Worm (Caenorhabditis elegans) whole organism, early embryonic: ENCODE measurements around the gene T14B4.9.

Source experiments
- B0310.2 ChIP-seq: sonication (generic microtip); optimal IDR thresholded peaks from 2 replicates; lab custom pipeline; 2016; ENCODE audit warnings: mild to moderate bottlenecking, missing genetic modification characterization, missing compliant biosample characterization
- F13C5.2 ChIP-seq: sonication (generic microtip); optimal IDR thresholded peaks from 2 replicates; lab custom pipeline; 2017; ENCODE audit warnings: mild to moderate bottlenecking, missing genetic modification characterization, inconsistent platforms, missing compliant biosample characterization
- aly-1 ChIP-seq: sonication (generic microtip); optimal IDR thresholded peaks from 2 replicates; lab custom pipeline; 2016; ENCODE audit warnings: missing genetic modification characterization, missing compliant biosample characterization
- ama-1 ChIP-seq: fragments of 150-350 bp; optimal IDR thresholded peaks from 2 replicates; lab custom pipeline; 2014
- ceh-13 ChIP-seq: fragments of 200-800 bp; sonication (Bioruptor generic); optimal IDR thresholded peaks from 2 replicates; lab custom pipeline; 2018; ENCODE audit warnings: mild to moderate bottlenecking, missing genetic modification characterization, missing compliant biosample characterization
- ceh-36 ChIP-seq: sonication (generic microtip); optimal IDR thresholded peaks from 2 replicates; lab custom pipeline; 2016; ENCODE audit warnings: missing genetic modification characterization, inconsistent platforms, missing compliant biosample characterization
- ets-7 ChIP-seq: sonication (generic microtip); optimal IDR thresholded peaks from 2 replicates; lab custom pipeline; 2016; ENCODE audit warnings: missing genotype, missing genetic modification characterization, missing compliant biosample characterization
- flt-1 ChIP-seq: fragments of 200-800 bp; sonication (Bioruptor generic); IDR thresholded peaks from 2 replicates; pipeline ENCODE4 v1.3.6; 2022; ENCODE audit warnings: missing genetic modification characterization, missing compliant biosample characterization
- hmbx-1 ChIP-seq: sonication (generic microtip); optimal IDR thresholded peaks from 2 replicates; lab custom pipeline; 2016; ENCODE audit warnings: mild to moderate bottlenecking, missing genetic modification characterization, missing compliant biosample characterization
- hmg-4 ChIP-seq: fragments of 200-800 bp; sonication (Bioruptor generic); optimal IDR thresholded peaks from 2 replicates; lab custom pipeline; 2018; ENCODE audit warnings: mild to moderate bottlenecking, missing genetic modification characterization, missing compliant biosample characterization
- hnd-1 ChIP-seq: sonication (generic microtip); optimal IDR thresholded peaks from 2 replicates; lab custom pipeline; 2016; ENCODE audit warnings: missing genetic modification characterization, missing compliant biosample characterization
- pes-1 ChIP-seq: fragments of 200-800 bp; sonication (Bioruptor generic); IDR thresholded peaks from 2 replicates; pipeline ENCODE4 v1.3.6; 2022; ENCODE audit warnings: missing genetic modification reagents, missing genetic modification characterization, missing compliant biosample characterization
- scrt-1 ChIP-seq: fragments of 200-800 bp; sonication (Bioruptor generic); IDR thresholded peaks from 2 replicates; pipeline ENCODE4 v1.3.6; 2022; ENCODE audit warnings: missing genetic modification characterization, missing compliant biosample characterization
- sea-1 ChIP-seq: fragments of 200-800 bp; sonication (Bioruptor generic); conservative IDR thresholded peaks from 2 replicates; pipeline ENCODE4 v1.3.6; 2022; ENCODE audit warnings: missing genetic modification characterization, missing compliant biosample characterization
- tbx-11 ChIP-seq: fragments of 200-800 bp; sonication (Bioruptor generic); IDR thresholded peaks from 2 replicates; pipeline ENCODE4 v1.3.6; 2022; ENCODE audit warnings: missing genetic modification characterization, missing compliant biosample characterization
- tbx-37 ChIP-seq: fragments of 200-800 bp; sonication (Bioruptor generic); conservative IDR thresholded peaks from 2 replicates; pipeline ENCODE4 v1.3.6; 2022; ENCODE audit warnings: missing genetic modification reagents, missing genetic modification characterization, missing compliant biosample characterization
- tra-4 ChIP-seq: sonication (generic microtip); optimal IDR thresholded peaks from 2 replicates; lab custom pipeline; 2017; ENCODE audit warnings: missing genetic modification characterization, missing compliant biosample characterization

The T14B4.9 gene

ce11 chrII:6708980-6709379 is 24.6 kb downstream of the T14B4.9 start:
- TF ChIP-seq ets-7 (tag; lab: Kevin White, UChicago) (no peak), hmbx-1 (tag; lab: Kevin White, UChicago) (no peak), tbx-11 (GFP tag; lab: Robert Waterston, UW) (no peak), aly-1 (no peak), sea-1 (GFP tag; lab: Robert Waterston, UW) (no peak), ama-1 (lab: Kevin White, UChicago) (no peak), hnd-1 (tag; lab: Kevin White, UChicago) (no peak), ceh-36 (tag; lab: Kevin White, UChicago) (no peak), F13C5.2 (tag; lab: Kevin White, UChicago) (no peak), flt-1 (no peak), hmg-4 (no peak), pes-1 (GFP tag; lab: Robert Waterston, UW) (no peak), tra-4 (tag; lab: Kevin White, UChicago) (no peak), ceh-13 (GFP tag; lab: Kevin White, UChicago) (no peak)

ce11 chrII:6707496-6708260 is 25.9 kb downstream of the T14B4.9 start:
- TF ChIP-seq B0310.2 (tag; lab: Kevin White, UChicago): no peak
- TF ChIP-seq ets-7 (tag; lab: Kevin White, UChicago): no peak
- TF ChIP-seq aly-1: no peak
- TF ChIP-seq tra-4 (tag; lab: Kevin White, UChicago): no peak
- TF ChIP-seq ceh-13 (GFP tag; lab: Kevin White, UChicago): no peak
- TF ChIP-seq F13C5.2 (tag; lab: Kevin White, UChicago): no peak
- TF ChIP-seq hmbx-1 (tag; lab: Kevin White, UChicago): no peak
- TF ChIP-seq scrt-1: no peak
- TF ChIP-seq hnd-1 (tag; lab: Kevin White, UChicago): no peak
- TF ChIP-seq tbx-37 (GFP tag; lab: Robert Waterston, UW): no peak
- TF ChIP-seq flt-1: no peak
- no peak for TF ChIP-seq ama-1 (lab: Kevin White, UChicago)
- TF ChIP-seq sea-1 (GFP tag; lab: Robert Waterston, UW): no peak
- no peak for TF ChIP-seq hmg-4

DNA sequence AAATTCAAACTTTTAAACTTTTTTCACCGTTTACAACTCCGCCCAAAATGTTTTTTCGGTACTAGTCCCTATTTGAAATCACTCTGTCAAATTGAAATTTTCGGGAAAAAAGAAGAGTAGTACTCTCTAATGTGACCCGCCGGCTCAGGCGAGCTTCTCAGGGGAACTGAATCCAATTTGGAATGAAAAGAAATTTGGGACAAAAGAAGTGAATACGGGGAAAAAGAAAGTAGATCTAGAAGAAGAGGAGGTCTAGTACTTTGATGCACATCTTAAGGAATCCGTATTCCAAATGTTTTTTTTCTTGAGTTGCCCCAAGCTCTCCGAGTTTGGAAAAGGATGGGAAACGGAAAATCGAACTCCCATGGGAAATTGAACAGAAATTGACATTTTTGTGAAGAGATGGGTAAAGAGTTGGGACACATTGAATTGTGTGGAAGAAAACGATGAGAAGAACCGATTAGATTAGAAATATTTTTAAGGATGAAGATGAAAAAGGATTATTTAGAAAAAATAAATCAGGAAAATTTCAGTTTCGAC is 27.0 kb downstream of the T14B4.9 start:
- TF ChIP-seq scrt-1 (no peak), ceh-13 (GFP tag; lab: Kevin White, UChicago) (no peak)

DNA sequence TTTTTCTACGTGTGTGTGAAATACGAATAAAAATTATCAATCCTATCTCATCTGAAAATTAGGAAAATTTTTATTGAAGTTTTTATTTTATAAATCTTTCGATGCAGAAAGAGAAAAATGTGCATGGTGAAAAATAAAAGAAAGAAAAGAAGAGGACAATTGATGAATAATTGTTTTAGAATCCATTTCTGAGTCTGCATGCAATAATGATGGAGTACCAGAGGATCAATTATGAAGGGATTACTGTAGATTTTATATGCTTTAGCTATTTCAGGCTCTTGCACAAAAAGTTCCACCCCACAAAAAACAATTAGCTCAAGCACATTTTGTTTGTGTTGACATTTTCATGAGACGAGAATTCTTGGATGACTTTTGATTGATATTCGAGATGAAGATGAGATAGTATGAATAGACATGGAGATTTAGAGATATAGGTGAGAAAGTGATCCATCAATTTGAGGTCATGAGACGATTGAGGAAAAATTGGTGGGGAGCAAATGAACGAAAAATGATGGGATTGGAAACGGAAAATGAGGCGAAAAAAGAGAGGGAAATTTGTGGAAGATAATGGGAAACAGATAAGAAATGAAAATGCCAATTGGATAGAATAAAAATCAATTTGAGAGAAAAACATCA is 27.9 kb downstream of the T14B4.9 start, which contains the start of gene rpy-1:
rpy-1 (minus strand) TSS at position 51 of the 636 bp plus-strand sequence.
- TF ChIP-seq B0310.2 (tag; lab: Kevin White, UChicago): no peak
- no peak for TF ChIP-seq scrt-1
- no peak for TF ChIP-seq ceh-13 (GFP tag; lab: Kevin White, UChicago)
- no peak for TF ChIP-seq hnd-1 (tag; lab: Kevin White, UChicago)
- no peak for TF ChIP-seq sea-1 (GFP tag; lab: Robert Waterston, UW)
- no peak for TF ChIP-seq ceh-36 (tag; lab: Kevin White, UChicago)
- TF ChIP-seq hmg-4: no peak
- TF ChIP-seq hmbx-1 (tag; lab: Kevin White, UChicago): no peak
- TF ChIP-seq tbx-37 (GFP tag; lab: Robert Waterston, UW): no peak
- no peak for TF ChIP-seq ets-7 (tag; lab: Kevin White, UChicago)
- TF ChIP-seq ama-1 (lab: Kevin White, UChicago): no peak
- no peak for TF ChIP-seq aly-1
- TF ChIP-seq F13C5.2 (tag; lab: Kevin White, UChicago): no peak
- no peak for TF ChIP-seq tra-4 (tag; lab: Kevin White, UChicago)
- TF ChIP-seq flt-1: no peak

DNA sequence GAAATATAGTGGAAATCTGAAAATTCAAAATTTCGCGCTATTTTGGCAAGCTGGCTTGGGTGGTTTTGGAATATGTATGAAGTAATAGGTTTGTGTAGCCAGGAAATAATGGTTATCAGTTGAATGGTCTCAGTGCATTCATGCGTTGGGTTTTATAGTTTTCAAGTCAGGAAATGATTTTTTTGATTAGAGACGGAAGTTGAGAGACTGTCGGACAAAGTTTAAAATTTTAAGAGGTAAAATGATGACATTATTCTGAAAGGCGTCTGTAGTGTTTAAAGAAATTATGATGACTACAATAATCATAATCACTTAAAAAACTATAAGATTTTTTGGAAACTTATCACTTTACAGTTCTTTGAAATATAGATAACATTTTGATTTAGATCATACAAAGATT is 32.1 kb downstream of the T14B4.9 start, which contains the start of gene C18H9.6:
C18H9.6 (minus strand) TSS at position 129 of the 400 bp plus-strand sequence.
- TF ChIP-seq tbx-11 (GFP tag; lab: Robert Waterston, UW) (no peak), hmg-4 (no peak), hnd-1 (tag; lab: Kevin White, UChicago) (no peak), hmbx-1 (tag; lab: Kevin White, UChicago) (no peak), ets-7 (tag; lab: Kevin White, UChicago) (no peak), tra-4 (tag; lab: Kevin White, UChicago) (no peak), tbx-37 (GFP tag; lab: Robert Waterston, UW) (no peak), ceh-13 (GFP tag; lab: Kevin White, UChicago) (no peak), scrt-1 (no peak), ceh-36 (tag; lab: Kevin White, UChicago) (no peak)

ce11 chrII:6698784-6699183 is 34.8 kb downstream of the T14B4.9 start, which contains the start of gene C18H9.1:
TSS of gene C18H9.1 (plus strand) at chrII:6699084.
- no peak for TF ChIP-seq ets-7 (tag; lab: Kevin White, UChicago)

ce11 chrII:6695388-6695787 is 38.2 kb downstream of the T14B4.9 start, which contains the start of gene C18H9.5:
TSS of gene C18H9.5 (minus strand) at chrII:6695566.
- TF ChIP-seq scrt-1 (no peak), ceh-13 (GFP tag; lab: Kevin White, UChicago) (no peak), F13C5.2 (tag; lab: Kevin White, UChicago) (no peak), tra-4 (tag; lab: Kevin White, UChicago) (no peak), hmg-4 (no peak), pes-1 (GFP tag; lab: Robert Waterston, UW) (no peak), ets-7 (tag; lab: Kevin White, UChicago) (no peak), ceh-36 (tag; lab: Kevin White, UChicago) (no peak), ama-1 (lab: Kevin White, UChicago) (no peak), hnd-1 (tag; lab: Kevin White, UChicago) (no peak), tbx-11 (GFP tag; lab: Robert Waterston, UW) (no peak), B0310.2 (tag; lab: Kevin White, UChicago) (no peak), aly-1 (no peak), tbx-37 (GFP tag; lab: Robert Waterston, UW) (no peak), sea-1 (GFP tag; lab: Robert Waterston, UW) (no peak), hmbx-1 (tag; lab: Kevin White, UChicago) (no peak), flt-1 (no peak)
